Fruit fly (Drosophila melanogaster): ENCODE results near the gene Ten-m.

Ten-m gene

dm6 chr3L:22407590-22408485, at the start of gene Ten-m:
Ten-m (minus strand) TSS chr3L:22407863.
- TF ChIP-seq insv (optimal IDR thresholded peaks at IDR 0.05) (peak; percentile 75), h (optimal IDR thresholded peaks at IDR 0.05) (no peak)

dm6 chr3L:22455953-22456488, 48.4 kb upstream of the Ten-m start:
- TF ChIP-seq psq (optimal IDR thresholded peaks at IDR 0.05) (no peak), insv (optimal IDR thresholded peaks at IDR 0.05) (peak; percentile 26)

- TF ChIP-seq h (optimal IDR thresholded peaks at IDR 0.05) (no peak), ttk (optimal IDR thresholded peaks at IDR 0.05) (no peak), Myc (optimal IDR thresholded peaks at IDR 0.05) (no peak), insv (optimal IDR thresholded peaks at IDR 0.05) (no peak), Sin3A (optimal IDR thresholded peaks at IDR 0.05) (no peak), psq (optimal IDR thresholded peaks at IDR 0.05) (no peak)
These were observed 46.7 kb upstream of the Ten-m start, which contains the start of gene CG11449 for dm6 chr3L:22454368-22454767. CG11449 (plus strand) TSS chr3L:22454373.

dm6 chr3L:22437111-22437510, 29.4 kb upstream of the Ten-m start:
- no peak for TF ChIP-seq psq (optimal IDR thresholded peaks at IDR 0.05)
- no peak for TF ChIP-seq ttk (optimal IDR thresholded peaks at IDR 0.05)
- TF ChIP-seq Myc (optimal IDR thresholded peaks at IDR 0.05), result no peak
- no peak for TF ChIP-seq Sin3A (optimal IDR thresholded peaks at IDR 0.05)
- no peak for TF ChIP-seq insv (optimal IDR thresholded peaks at IDR 0.05)
- no peak for TF ChIP-seq h (optimal IDR thresholded peaks at IDR 0.05)

dm6 chr3L:22424711-22425110, 17.0 kb upstream of the Ten-m start:
- no peak for TF ChIP-seq h (optimal IDR thresholded peaks at IDR 0.05)
- no peak for TF ChIP-seq Sin3A (optimal IDR thresholded peaks at IDR 0.05)
- TF ChIP-seq insv (optimal IDR thresholded peaks at IDR 0.05), result no peak
- TF ChIP-seq Myc (optimal IDR thresholded peaks at IDR 0.05), result no peak
- no peak for TF ChIP-seq ttk (optimal IDR thresholded peaks at IDR 0.05)
- no peak for TF ChIP-seq psq (optimal IDR thresholded peaks at IDR 0.05)

- TF ChIP-seq Sin3A (optimal IDR thresholded peaks at IDR 0.05) (no peak), psq (optimal IDR thresholded peaks at IDR 0.05) (no peak), Myc (optimal IDR thresholded peaks at IDR 0.05) (no peak), ttk (optimal IDR thresholded peaks at IDR 0.05) (no peak), insv (optimal IDR thresholded peaks at IDR 0.05) (no peak), h (optimal IDR thresholded peaks at IDR 0.05) (no peak)
These were observed 13.1 kb upstream of the Ten-m start for dm6 chr3L:22420603-22421308.

dm6 chr3L:22416108-22416507, 8.4 kb upstream of the Ten-m start:
- no peak for TF ChIP-seq ttk (optimal IDR thresholded peaks at IDR 0.05)

dm6 chr3L:22406649-22407048, 1.0 kb downstream of the Ten-m start:
- peak; percentile 94 for TF ChIP-seq ttk (optimal IDR thresholded peaks at IDR 0.05)
- no peak for TF ChIP-seq Myc (optimal IDR thresholded peaks at IDR 0.05)

dm6 chr3L:22405366-22405765, 2.3 kb downstream of the Ten-m start:
- TF ChIP-seq psq (optimal IDR thresholded peaks at IDR 0.05) (no peak), ttk (optimal IDR thresholded peaks at IDR 0.05) (no peak), insv (optimal IDR thresholded peaks at IDR 0.05) (no peak), Myc (optimal IDR thresholded peaks at IDR 0.05) (no peak), Sin3A (optimal IDR thresholded peaks at IDR 0.05) (no peak), h (optimal IDR thresholded peaks at IDR 0.05) (no peak)

- TF ChIP-seq insv (optimal IDR thresholded peaks at IDR 0.05), result no peak
These were observed 3.5 kb downstream of the Ten-m start for dm6 chr3L:22404126-22404525.

- no peak for TF ChIP-seq ttk (optimal IDR thresholded peaks at IDR 0.05)
- no peak for TF ChIP-seq h (optimal IDR thresholded peaks at IDR 0.05)
- TF ChIP-seq Myc (optimal IDR thresholded peaks at IDR 0.05), result no peak
- TF ChIP-seq insv (optimal IDR thresholded peaks at IDR 0.05), result no peak
- no peak for TF ChIP-seq Sin3A (optimal IDR thresholded peaks at IDR 0.05)
- no peak for TF ChIP-seq psq (optimal IDR thresholded peaks at IDR 0.05)
These were observed 4.0 kb downstream of the Ten-m start for dm6 chr3L:22403640-22404039.

- TF ChIP-seq Myc (optimal IDR thresholded peaks at IDR 0.05) (no peak), ttk (optimal IDR thresholded peaks at IDR 0.05) (no peak), insv (optimal IDR thresholded peaks at IDR 0.05) (no peak), h (optimal IDR thresholded peaks at IDR 0.05) (no peak)
These were observed 4.8 kb downstream of the Ten-m start for dm6 chr3L:22402822-22403318.

dm6 chr3L:22401524-22401923, 6.1 kb downstream of the Ten-m start:
- TF ChIP-seq ttk (optimal IDR thresholded peaks at IDR 0.05), result no peak
- TF ChIP-seq Myc (optimal IDR thresholded peaks at IDR 0.05), result no peak
- TF ChIP-seq psq (optimal IDR thresholded peaks at IDR 0.05), result no peak
- no peak for TF ChIP-seq Sin3A (optimal IDR thresholded peaks at IDR 0.05)
- TF ChIP-seq h (optimal IDR thresholded peaks at IDR 0.05), result no peak
- TF ChIP-seq insv (optimal IDR thresholded peaks at IDR 0.05), result no peak

All from Kc167 (cell line).